Worm (Caenorhabditis elegans) whole organism, young adult: Measurements from ENCODE around the gene F41B5.12.

ENCODE experiments used
- B0035.1 ChIP-seq: sonication (generic microtip); optimal IDR thresholded peaks from 2 replicates; lab custom pipeline; 2016; ENCODE audit warnings: missing genetic modification characterization, mild to moderate bottlenecking, missing compliant biosample characterization, missing genotype, missing genetic modification reagents
- akir-1 ChIP-seq: fragments of 200-800 bp; sonication (Bioruptor generic); optimal IDR thresholded peaks from 2 replicates; lab custom pipeline; 2018; ENCODE audit warnings: mild to moderate bottlenecking, missing genetic modification characterization, moderate library complexity, missing compliant biosample characterization
- ama-1 ChIP-seq, 3 experiments: fragments of 150-350 bp in 1 of 3; sonication (generic microtip) in 2 of 3; optimal IDR thresholded peaks; 2 replicates each; lab custom pipeline; 2014 to 2018; ENCODE audit warnings: missing biosample characterization in 2 of 3, missing genetic modification characterization in 2 of 3, missing genetic modification reagents in 2 of 3
- ceh-27 ChIP-seq: fragments of 200-800 bp; sonication (Bioruptor generic); optimal IDR thresholded peaks from 2 replicates; lab custom pipeline; 2018; ENCODE audit warnings: mild to moderate bottlenecking, missing genetic modification characterization, moderate library complexity, missing compliant biosample characterization
- dox-1 ChIP-seq: fragments of 200-800 bp; sonication (Bioruptor generic); IDR thresholded peaks from 2 replicates; pipeline ENCODE4 v1.3.6; 2022; ENCODE audit warnings: missing genetic modification reagents, missing genetic modification characterization, missing compliant biosample characterization
- lin-26 ChIP-seq: fragments of 200-800 bp; sonication (Bioruptor generic); IDR thresholded peaks from 2 replicates; pipeline ENCODE4 v1.3.6; 2022; ENCODE audit warnings: missing genetic modification reagents, missing genetic modification characterization, missing compliant biosample characterization
- mes-4 ChIP-seq: sonication (generic microtip); optimal IDR thresholded peaks from 2 replicates; lab custom pipeline; 2016; ENCODE audit warnings: missing genotype, missing genetic modification characterization, missing compliant biosample characterization
- nfya-1 ChIP-seq: sonication (generic microtip); optimal IDR thresholded peaks from 2 replicates; lab custom pipeline; 2017; ENCODE audit warnings: antibody characterized with exemption, missing compliant biosample characterization, missing genetic modification characterization, borderline replicate concordance; ENCODE audit not compliant: insufficient read depth
- tbx-9 ChIP-seq: sonication (generic microtip); optimal IDR thresholded peaks from 2 replicates; lab custom pipeline; 2016; ENCODE audit warnings: borderline replicate concordance, missing genetic modification characterization, inconsistent platforms, missing compliant biosample characterization
- ztf-28 ChIP-seq: fragments of 200-800 bp; sonication (Bioruptor generic); IDR thresholded peaks from 2 replicates; pipeline ENCODE4 v1.3.6; 2022; ENCODE audit warnings: missing genetic modification reagents, missing genetic modification characterization, missing compliant biosample characterization

DNA sequence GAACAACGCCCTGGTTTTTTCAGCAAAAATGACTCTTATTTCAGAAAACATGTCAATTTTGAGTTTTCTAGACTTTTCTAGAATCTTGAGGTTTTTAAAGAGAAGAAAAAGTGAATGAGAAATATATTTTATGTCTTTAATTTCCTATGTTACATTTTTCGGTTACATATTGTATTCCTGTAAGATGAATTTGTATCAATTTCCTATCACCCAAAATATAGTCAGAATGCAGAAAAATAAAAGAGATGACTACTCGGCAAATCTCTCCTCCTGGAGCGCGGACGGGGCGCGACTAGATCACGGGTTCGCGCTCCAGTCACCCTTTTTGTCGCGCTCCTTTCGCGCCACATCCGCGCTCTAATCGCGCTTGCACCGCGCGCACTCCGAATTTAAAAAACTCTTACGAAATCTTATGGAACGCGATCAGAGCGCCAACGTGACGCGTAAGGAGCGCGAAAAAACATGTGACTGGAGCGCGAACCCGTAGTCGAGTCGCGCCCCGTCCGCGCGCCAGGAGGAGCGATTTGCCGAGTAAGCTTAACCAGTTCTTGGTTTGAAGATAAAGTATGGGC lies 6.1 kb upstream of the F41B5.12 start, which contains the start of gene str-253:
- TF ChIP-seq ceh-27 (GFP tag; lab: Kevin White, UChicago) = no peak
- TF ChIP-seq nfya-1 (tag; lab: Kevin White, UChicago) = no peak
- no peak for TF ChIP-seq dox-1 (GFP tag; lab: Robert Waterston, UW)
- no peak for TF ChIP-seq lin-26 (GFP tag; lab: Robert Waterston, UW)
- TF ChIP-seq mes-4 (tag; lab: Kevin White, UChicago) = no peak
- no peak for TF ChIP-seq ztf-28 (GFP tag; lab: Robert Waterston, UW)
- no peak for TF ChIP-seq tbx-9 (tag; lab: Kevin White, UChicago)
- TF ChIP-seq akir-1 (GFP tag; lab: Kevin White, UChicago) = no peak
- TF ChIP-seq B0035.1 (tag; lab: Kevin White, UChicago) = no peak
- TF ChIP-seq ama-1 (optimal IDR thresholded peaks at IDR 0.05; lab: Kevin White, UChicago) = no peak
- no peak for TF ChIP-seq ama-1 (GFP tag; optimal IDR thresholded peaks at IDR 0.05; lab: Kevin White, UChicago)
